Fruit fly (Drosophila melanogaster) whole organism, embryonic: Measurements from ENCODE around the gene vkg.
A peak's percentile ranks its signal among the peaks of the same experiment; 100 is the strongest.

ENCODE experiments used
- ATbp ChIP-seq: fragments of 200-800 bp; sonication (Bioruptor generic); optimal IDR thresholded peaks from 2 replicates; lab custom pipeline; 2017; ENCODE audit warnings: missing biosample characterization, mild to moderate bottlenecking, missing genetic modification characterization, missing genetic modification reagents
- Adf1 ChIP-seq: fragments of 200-800 bp; sonication (Bioruptor generic); IDR thresholded peaks from 2 replicates; pipeline ENCODE4 v1.3.6; 2022; ENCODE audit warnings: missing biosample characterization, missing genetic modification characterization
- Atf3 ChIP-seq: fragments of 200-800 bp; sonication (Bioruptor generic); optimal IDR thresholded peaks from 3 replicates; lab custom pipeline; 2016; ENCODE audit warnings: missing biosample characterization, missing genetic modification characterization
- B-H2 ChIP-seq: fragments of 200-800 bp; sonication (Bioruptor generic); optimal IDR thresholded peaks from 2 replicates; lab custom pipeline; 2018; ENCODE audit warnings: missing biosample characterization, mild to moderate bottlenecking, missing genetic modification characterization
- CG11723 ChIP-seq: fragments of 200-800 bp; sonication (Bioruptor generic); optimal IDR thresholded peaks from 2 replicates; lab custom pipeline; 2017; ENCODE audit warnings: missing biosample characterization, mild to moderate bottlenecking, missing genetic modification characterization
- CG12236 ChIP-seq: fragments of 200-800 bp; sonication (Bioruptor generic); optimal IDR thresholded peaks from 2 replicates; lab custom pipeline; 2016; ENCODE audit warnings: missing biosample characterization, missing genetic modification characterization
- CG1233 ChIP-seq: fragments of 200-800 bp; sonication (Bioruptor generic); optimal IDR thresholded peaks from 4 replicates; lab custom pipeline; 2018; ENCODE audit warnings: missing biosample characterization, mild to moderate bottlenecking, missing genetic modification characterization
- CG12659 ChIP-seq: fragments of 200-800 bp; sonication (Bioruptor generic); optimal IDR thresholded peaks from 3 replicates; lab custom pipeline; 2017; ENCODE audit warnings: mild to moderate bottlenecking, missing biosample characterization, missing genetic modification reagents, missing genetic modification characterization
- CG14014 ChIP-seq: fragments of 200-800 bp; sonication (Bioruptor generic); IDR thresholded peaks from 2 replicates; pipeline ENCODE4 v1.3.6; 2022; ENCODE audit warnings: missing biosample characterization, missing genetic modification characterization
- CG14050 ChIP-seq: fragments of 200-800 bp; sonication (Bioruptor generic); IDR thresholded peaks from 3 replicates; pipeline ENCODE4 v1.3.6; 2022; ENCODE audit warnings: missing biosample characterization, missing genetic modification characterization
- CG17328 ChIP-seq: fragments of 200-800 bp; sonication (Bioruptor generic); IDR thresholded peaks from 2 replicates; pipeline ENCODE4 v1.3.6; 2022; ENCODE audit warnings: missing biosample characterization, missing genetic modification characterization
- CG18011 ChIP-seq: fragments of 200-800 bp; sonication (Bioruptor generic); optimal IDR thresholded peaks from 2 replicates; lab custom pipeline; 2017; ENCODE audit warnings: missing biosample characterization, missing genetic modification characterization, mild to moderate bottlenecking, moderate library complexity, missing genotype
- CG18262 ChIP-seq: fragments of 200-800 bp; optimal IDR thresholded peaks from 3 replicates; lab custom pipeline; 2019; ENCODE audit warnings: missing biosample characterization, mild to moderate bottlenecking, missing genetic modification characterization, moderate library complexity
- CG18619 ChIP-seq: fragments of 200-800 bp; sonication (Bioruptor generic); optimal IDR thresholded peaks from 3 replicates; lab custom pipeline; 2017; ENCODE audit warnings: missing biosample characterization, mild to moderate bottlenecking, missing genetic modification characterization
- CG18764 ChIP-seq: fragments of 200-800 bp; sonication (Bioruptor generic); optimal IDR thresholded peaks from 3 replicates; lab custom pipeline; 2016; ENCODE audit warnings: missing biosample characterization, missing genetic modification characterization
- CG2678 ChIP-seq: fragments of 200-800 bp; sonication (Bioruptor generic); optimal IDR thresholded peaks from 3 replicates; lab custom pipeline; 2019; ENCODE audit warnings: missing biosample characterization, mild to moderate bottlenecking, missing genetic modification characterization, moderate library complexity
- CG31441 ChIP-seq: fragments of 200-800 bp; sonication (Bioruptor generic); IDR thresholded peaks from 2 replicates; pipeline ENCODE4 v1.3.6; 2022; ENCODE audit warnings: missing biosample characterization, missing genetic modification characterization
- CG4282 ChIP-seq: fragments of 200-800 bp; sonication (Bioruptor generic); optimal IDR thresholded peaks from 2 replicates; lab custom pipeline; 2016; ENCODE audit warnings: missing biosample characterization, missing genetic modification characterization
- CG4328 ChIP-seq: fragments of 200-800 bp; sonication (Bioruptor generic); optimal IDR thresholded peaks from 3 replicates; lab custom pipeline; 2017; ENCODE audit warnings: missing biosample characterization, missing genetic modification reagents, missing genetic modification characterization
- CG43689 ChIP-seq: fragments of 200-800 bp; sonication (Bioruptor generic); IDR thresholded peaks from 2 replicates; pipeline ENCODE4 v1.3.6; 2022; ENCODE audit warnings: missing biosample characterization, missing genetic modification characterization
- CG6254 ChIP-seq: fragments of 200-800 bp; sonication (Bioruptor generic); optimal IDR thresholded peaks from 3 replicates; lab custom pipeline; 2017; ENCODE audit warnings: mild to moderate bottlenecking, missing biosample characterization, missing genetic modification reagents, missing genetic modification characterization
- CG6854 ChIP-seq: fragments of 200-800 bp; sonication (Bioruptor generic); optimal IDR thresholded peaks from 3 replicates; lab custom pipeline; 2017; ENCODE audit warnings: missing biosample characterization, mild to moderate bottlenecking, missing genetic modification characterization
- CG7372 ChIP-seq: fragments of 200-800 bp; sonication (Bioruptor generic); IDR thresholded peaks from 2 replicates; pipeline ENCODE4 v1.3.6; 2022; ENCODE audit warnings: missing biosample characterization, missing genetic modification characterization
- CG8359 ChIP-seq: fragments of 200-800 bp; sonication (Bioruptor generic); optimal IDR thresholded peaks from 2 replicates; lab custom pipeline; 2017; ENCODE audit warnings: missing biosample characterization, mild to moderate bottlenecking, missing genetic modification characterization, borderline replicate concordance
- CG9727 ChIP-seq: fragments of 200-800 bp; sonication (Bioruptor generic); optimal IDR thresholded peaks from 3 replicates; lab custom pipeline; 2017; ENCODE audit warnings: missing biosample characterization, mild to moderate bottlenecking, missing genetic modification characterization
- D ChIP-seq, 2 experiments: fragments of 200-800 bp in 1 of 2; fragments of >200 bp in 1 of 2; sonication (Bioruptor generic) in 1 of 2; optimal IDR thresholded peaks; 2 replicates in 1 of 2; 3 replicates in 1 of 2; lab custom pipeline; 2017; ENCODE audit warnings: mild to moderate bottlenecking in 1 of 2, missing biosample characterization in 1 of 2, missing genetic modification characterization in 1 of 2, missing genetic modification reagents in 1 of 2
- H15 ChIP-seq: fragments of 200-800 bp; sonication (Bioruptor generic); IDR thresholded peaks from 3 replicates; pipeline ENCODE4 v1.3.6; 2022; ENCODE audit warnings: missing biosample characterization, missing genetic modification characterization
- HmgD ChIP-seq: fragments of 200-800 bp; sonication (Bioruptor generic); optimal IDR thresholded peaks from 3 replicates; lab custom pipeline; 2016; ENCODE audit warnings: missing biosample characterization, missing genetic modification characterization
- Hr78 ChIP-seq, 2 experiments: fragments of 200-800 bp in 1 of 2; fragments of >200 bp in 1 of 2; sonication (Bioruptor generic) in 1 of 2; optimal IDR thresholded peaks; 2 replicates each; lab custom pipeline; 2017 to 2019; ENCODE audit warnings: missing biosample characterization in 2 of 2, missing genetic modification characterization in 2 of 2, mild to moderate bottlenecking in 1 of 2, moderate library complexity in 1 of 2
- Max ChIP-seq: fragments of 200-800 bp; sonication (Bioruptor generic); optimal IDR thresholded peaks from 2 replicates; lab custom pipeline; 2016; ENCODE audit warnings: missing biosample characterization, mild to moderate bottlenecking, missing genetic modification characterization
- Sry-δ ChIP-seq: fragments of 200-800 bp; sonication (Bioruptor generic); optimal IDR thresholded peaks from 2 replicates; lab custom pipeline; 2016; ENCODE audit warnings: missing biosample characterization, missing genetic modification characterization
- Tbp ChIP-seq: fragments of >200 bp; optimal IDR thresholded peaks from 2 replicates; lab custom pipeline; 2018; ENCODE audit warnings: missing biosample characterization, missing genetic modification characterization
- bbx ChIP-seq: fragments of 200-800 bp; sonication (Bioruptor generic); IDR thresholded peaks from 2 replicates; pipeline ENCODE4 v1.3.6; 2022; ENCODE audit warnings: missing biosample characterization, missing genetic modification characterization; ENCODE audit not compliant: partially characterized antibody
- chif ChIP-seq, 2 experiments: fragments of 200-800 bp; sonication (Bioruptor generic); optimal IDR thresholded peaks; 3 replicates each; lab custom pipeline; 2016; ENCODE audit warnings: missing biosample characterization in 2 of 2, missing genetic modification characterization in 2 of 2
- dan ChIP-seq: fragments of 200-800 bp; sonication (Bioruptor generic); IDR thresholded peaks from 2 replicates; pipeline ENCODE4 v1.3.6; 2022; ENCODE audit warnings: missing biosample characterization, missing genetic modification characterization
- gcm ChIP-seq: fragments of 200-800 bp; sonication (Bioruptor generic); optimal IDR thresholded peaks from 2 replicates; lab custom pipeline; 2019; ENCODE audit warnings: missing biosample characterization, mild to moderate bottlenecking, missing genetic modification characterization, moderate library complexity
- gfzf ChIP-seq: fragments of 200-800 bp; sonication (Bioruptor generic); optimal IDR thresholded peaks from 2 replicates; lab custom pipeline; 2016; ENCODE audit warnings: missing biosample characterization, mild to moderate bottlenecking, missing genetic modification characterization, moderate library complexity
- grau ChIP-seq: fragments of 200-800 bp; optimal IDR thresholded peaks from 3 replicates; lab custom pipeline; 2019; ENCODE audit warnings: missing biosample characterization, mild to moderate bottlenecking, missing genetic modification characterization, moderate library complexity
- gsb ChIP-seq: fragments of 200-800 bp; sonication (Bioruptor generic); IDR thresholded peaks from 2 replicates; pipeline ENCODE4 v1.3.6; 2022; ENCODE audit warnings: missing biosample characterization, missing genetic modification characterization
- her ChIP-seq: fragments of 200-800 bp; sonication (Bioruptor generic); optimal IDR thresholded peaks from 2 replicates; lab custom pipeline; 2016; ENCODE audit warnings: missing biosample characterization, missing genetic modification characterization
- ind ChIP-seq: fragments of 200-800 bp; sonication (Bioruptor generic); optimal IDR thresholded peaks from 3 replicates; lab custom pipeline; 2016; ENCODE audit warnings: missing biosample characterization, missing genetic modification characterization
- maf-S ChIP-seq: fragments of 200-800 bp; sonication (Bioruptor generic); optimal IDR thresholded peaks from 2 replicates; lab custom pipeline; 2016; ENCODE audit warnings: missing biosample characterization, missing genetic modification characterization
- nerfin-1 ChIP-seq: fragments of 200-800 bp; sonication (Bioruptor generic); optimal IDR thresholded peaks from 3 replicates; lab custom pipeline; 2019; ENCODE audit warnings: missing biosample characterization, mild to moderate bottlenecking, missing genetic modification characterization, moderate library complexity
- ranshi ChIP-seq: fragments of 200-800 bp; sonication (Bioruptor generic); IDR thresholded peaks from 2 replicates; pipeline ENCODE4 v1.3.6; 2022; ENCODE audit warnings: missing biosample characterization, missing genetic modification characterization
- so ChIP-seq: fragments of 200-800 bp; sonication (Bioruptor generic); IDR thresholded peaks from 3 replicates; pipeline ENCODE4 v1.3.6; 2022; ENCODE audit warnings: missing biosample characterization, missing genetic modification characterization
- trh ChIP-seq: fragments of 200-800 bp; sonication (Bioruptor generic); optimal IDR thresholded peaks from 2 replicates; lab custom pipeline; 2016; ENCODE audit warnings: missing biosample characterization, missing genetic modification characterization
- unc-4 ChIP-seq: fragments of 200-800 bp; sonication (Bioruptor generic); IDR thresholded peaks from 2 replicates; pipeline ENCODE4 v1.3.6; 2022; ENCODE audit warnings: missing biosample characterization, missing genetic modification characterization; ENCODE audit not compliant: partially characterized antibody
- z ChIP-seq: fragments of 200-800 bp; sonication (Bioruptor generic); IDR thresholded peaks from 3 replicates; pipeline ENCODE4 v1.3.6; 2022; ENCODE audit warnings: missing biosample characterization, missing genetic modification characterization

The vkg gene

dm6 chr2L:5070797-5071579 is 43.0 kb upstream of the vkg start, which contains the start of gene RpL37A (continued):
- TF ChIP-seq Tbp (no peak), CG11723 (peak; percentile 80), CG4328 (GFP tag; lab: Kevin White, UChicago) (peak; percentile 86), CG18764 (GFP tag; lab: Kevin White, UChicago) (peak; percentile 78), CG2678 (tag; lab: Kevin White, UChicago) (peak; percentile 74), chif (GFP tag; optimal IDR thresholded peaks at IDR 0.05; lab: Kevin White, UChicago) (peak; percentile 3 to 64), CG6854 (GFP tag; lab: Kevin White, UChicago) (peak; percentile 84), ATbp (GFP tag; lab: Kevin White, UChicago) (peak; percentile 66), Sry-δ (GFP tag; lab: Kevin White, UChicago) (peak; percentile 77), CG14050 (peak; percentile 69; the same call in 2 of the 3 replicates), Max (GFP tag; lab: Kevin White, UChicago) (peak; percentile 86), CG18262 (tag; lab: Kevin White, UChicago) (peak; percentile 69), B-H2 (peak; percentile 86), CG12236 (GFP tag; lab: Kevin White, UChicago) (peak; percentile 43), CG31441 (GFP tag; lab: Robert Waterston, UW) (peak; percentile 83), CG12659 (GFP tag; lab: Kevin White, UChicago) (peak; percentile 92), CG17328 (GFP tag; lab: Robert Waterston, UW) (peak; percentile 77), unc-4 (GFP tag; lab: Robert Waterston, UW) (peak; percentile 32; the same call in 1 of the 2 replicates), maf-S (GFP tag; lab: Kevin White, UChicago) (peak; percentile 76), CG14014 (peak; percentile 72), z (GFP tag; lab: Robert Waterston, UW) (peak; percentile 27; the same call in 1 of the 3 replicates), CG9727 (GFP tag; lab: Kevin White, UChicago) (peak; percentile 91), Atf3 (no peak), bbx (GFP tag; lab: Robert Waterston, UW) (peak; percentile 61; the same call in 1 of the 2 replicates), grau (peak; percentile 73), CG43689 (peak; percentile 49), ind (GFP tag; lab: Kevin White, UChicago) (peak; percentile 41), H15 (peak; percentile 56; the same call in 2 of the 3 replicates), gsb (GFP tag; lab: Robert Waterston, UW) (peak; percentile 54; the same call in 1 of the 2 replicates), CG18619 (GFP tag; lab: Kevin White, UChicago) (peak; percentile 81), nerfin-1 (tag; lab: Kevin White, UChicago) (peak; percentile 79), CG8359 (peak; percentile 66), gfzf (GFP tag; lab: Kevin White, UChicago) (peak; percentile 99), CG18011 (GFP tag; lab: Kevin White, UChicago) (peak; percentile 31), D (optimal IDR thresholded peaks at IDR 0.05; lab: Kevin White, UChicago) (no peak), D (GFP tag; optimal IDR thresholded peaks at IDR 0.05; lab: Kevin White, UChicago) (peak; percentile 78), CG1233 (GFP tag; lab: Kevin White, UChicago) (peak; percentile 78), her (peak; percentile 92), CG4282 (GFP tag; lab: Kevin White, UChicago) (peak; percentile 63), Hr78 (GFP tag; optimal IDR thresholded peaks at IDR 0.05; lab: Kevin White, UChicago) (peak in 1 of 2 experiments; percentile 29), ranshi (GFP tag; lab: Robert Waterston, UW) (peak; percentile 77; the same call in 1 of the 2 replicates), trh (GFP tag; lab: Kevin White, UChicago) (peak; percentile 49), Adf1 (GFP tag; lab: Robert Waterston, UW) (peak; percentile 47), dan (no peak), HmgD (GFP tag; lab: Kevin White, UChicago) (peak; percentile 65), so (GFP tag; lab: Robert Waterston, UW) (peak; percentile 81; the same call in 2 of the 3 replicates), gcm (GFP tag; lab: Kevin White, UChicago) (peak; percentile 56), CG6254 (GFP tag; lab: Kevin White, UChicago) (peak; percentile 73), CG7372 (GFP tag; lab: Robert Waterston, UW) (peak; percentile 82)
